Worm (Caenorhabditis elegans): Measurements from ENCODE around the gene Y43F8B.11.

DNA sequence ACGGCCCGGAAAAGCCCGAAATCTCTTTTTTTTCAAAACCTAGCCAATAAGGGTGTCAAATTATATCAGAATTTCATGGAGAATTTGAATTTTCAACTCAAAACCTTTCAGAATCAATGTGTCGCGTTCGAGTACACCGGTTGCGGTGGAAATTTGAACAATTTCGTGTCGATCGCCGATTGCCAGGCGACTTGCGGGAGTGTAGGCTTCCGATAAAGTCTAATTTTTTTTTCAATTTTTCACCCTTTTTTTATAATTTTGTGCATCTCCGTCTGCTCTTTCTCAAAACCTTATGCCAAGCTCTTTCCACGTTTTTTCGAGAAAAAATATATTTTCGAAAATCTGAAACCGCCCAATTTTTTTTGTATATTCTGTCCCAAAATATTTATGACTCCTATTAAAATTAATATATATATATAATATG, 49.0 kb downstream of the Y43F8B.11 start:
- TF ChIP-seq fos-1 (tag; optimal IDR thresholded peaks at IDR 0.05) (no peak), ceh-82 (tag; optimal IDR thresholded peaks at IDR 0.05) (no peak), nhr-12 (tag; optimal IDR thresholded peaks at IDR 0.05) (no peak), aly-2 (tag; optimal IDR thresholded peaks at IDR 0.05) (no peak), crh-2 (tag; optimal IDR thresholded peaks at IDR 0.05) (peak; percentile 8), elt-1 (tag; optimal IDR thresholded peaks at IDR 0.05) (no peak), nhr-237 (tag; optimal IDR thresholded peaks at IDR 0.05) (no peak), nhr-6 (tag; optimal IDR thresholded peaks at IDR 0.05) (no peak), ama-1 (optimal IDR thresholded peaks at IDR 0.05) (no peak), lsy-2 (tag; optimal IDR thresholded peaks at IDR 0.05) (peak in 1 of 2 experiments; percentile 52)
